In the genomic region with DNA sequence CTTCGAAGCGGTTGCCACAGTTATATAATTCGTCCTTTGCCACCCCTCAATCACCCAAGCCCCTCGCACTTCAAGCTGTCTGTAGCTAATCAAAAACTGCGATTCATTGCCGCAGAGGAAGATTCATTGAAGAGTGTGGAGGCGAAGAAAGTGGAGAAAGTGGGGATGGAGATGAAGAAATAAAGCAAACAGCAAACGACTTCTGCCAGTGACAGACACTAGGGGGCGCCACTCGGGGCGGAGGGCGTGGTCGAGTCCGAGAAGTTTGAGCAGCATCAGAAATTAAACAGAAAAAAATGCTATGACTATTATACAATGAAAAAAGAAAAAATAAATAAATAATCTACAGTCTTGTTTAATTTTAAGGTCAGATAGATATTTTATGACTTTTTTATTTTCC, we compare ENCODE assay signal across 2 fruit fly cellular contexts.
TF ChIP-seq lines count a peak whose summit lies in the region.

No protein-coding gene starts in this region.

- peak; percentile 55 to 66 for TF ChIP-seq CTCF in S2 (optimal IDR thresholded peaks at IDR 0.05; lab: Kevin White, UChicago)
- TF ChIP-seq CTCF in whole organism, embryonic (GFP tag; optimal IDR thresholded peaks at IDR 0.05; lab: Kevin White, UChicago): peak; percentile 68

TF ChIP-seq in whole organism, embryonic, 481 proteins besides CTCF, POLR2A, EP300 and RAD21:
- TF ChIP-seq Dref (GFP tag; IDR thresholded peaks at IDR 0.05; lab: Robert Waterston, UW) (no peak), mirr (GFP tag; optimal IDR thresholded peaks at IDR 0.05; lab: Kevin White, UChicago) (no peak), tap (tag; optimal IDR thresholded peaks at IDR 0.05; lab: Kevin White, UChicago) (no peak), CG10462 (GFP tag; optimal IDR thresholded peaks at IDR 0.05; lab: Kevin White, UChicago) (no peak), ham (GFP tag; IDR thresholded peaks at IDR 0.05; lab: Robert Waterston, UW) (no peak), Ets65A (GFP tag; lab: Kevin White, UChicago) (peak; percentile 65), CG9817 (tag; optimal IDR thresholded peaks at IDR 0.05; lab: Kevin White, UChicago) (no peak), gsb (GFP tag; IDR thresholded peaks at IDR 0.05; lab: Robert Waterston, UW) (no peak), Ets97D (GFP tag; optimal IDR thresholded peaks at IDR 0.05; lab: Kevin White, UChicago) (no peak), sens (GFP tag; lab: Kevin White, UChicago) (peak; percentile 26), toy (GFP tag; IDR thresholded peaks at IDR 0.05; lab: Robert Waterston, UW) (no peak), Optix (GFP tag; IDR thresholded peaks at IDR 0.05; lab: Robert Waterston, UW) (no peak), CG1233 (GFP tag; optimal IDR thresholded peaks at IDR 0.05; lab: Kevin White, UChicago) (no peak)
